Worm (Caenorhabditis elegans) whole organism, L4 larva: Measurements from ENCODE around the gene Y40B10A.5.

Experiments used
- F26F4.8 ChIP-seq: fragments of 200-800 bp; sonication (Bioruptor generic); conservative IDR thresholded peaks from 2 replicates; pipeline ENCODE4 v1.3.6; 2022; ENCODE audit warnings: missing genetic modification characterization, missing compliant biosample characterization
- F44E2.7 ChIP-seq: fragments of 200-800 bp; sonication (Bioruptor generic); IDR thresholded peaks from 2 replicates; pipeline ENCODE4 v2.1.2; 2022; ENCODE audit warnings: missing genetic modification characterization, missing compliant biosample characterization
- Y48G9A.11 ChIP-seq: fragments of 200-800 bp; sonication (Bioruptor generic); IDR thresholded peaks from 2 replicates; pipeline ENCODE4 v1.3.6; 2022; ENCODE audit warnings: missing genetic modification reagents, missing genetic modification characterization, missing compliant biosample characterization
- ZK546.5 ChIP-seq, 2 experiments: sonication (generic microtip); optimal IDR thresholded peaks; 2 replicates each; lab custom pipeline; 2017; ENCODE audit warnings: missing biosample characterization in 2 of 2, missing genetic modification characterization in 2 of 2
- aha-1 ChIP-seq: fragments of 150-350 bp; peaks from one replicate; lab custom pipeline; 2014; ENCODE audit warnings: missing biosample characterization, missing genetic modification characterization
- attf-4 ChIP-seq: sonication (generic microtip); optimal IDR thresholded peaks from 3 replicates; lab custom pipeline; 2017; ENCODE audit warnings: missing biosample characterization, missing genetic modification characterization
- ceh-28 ChIP-seq: fragments of 150-350 bp; optimal IDR thresholded peaks from 2 replicates; lab custom pipeline; 2014; ENCODE audit warnings: missing biosample characterization, missing genetic modification reagents, missing genetic modification characterization
- ceh-32 ChIP-seq: sonication (generic microtip); optimal IDR thresholded peaks from 2 replicates; lab custom pipeline; 2016; ENCODE audit warnings: mild to moderate bottlenecking, missing genetic modification characterization, missing compliant biosample characterization; ENCODE audit not compliant: poor library complexity
- ceh-62 ChIP-seq: sonication (generic microtip); optimal IDR thresholded peaks from 2 replicates; lab custom pipeline; 2017; ENCODE audit warnings: missing biosample characterization, missing genetic modification characterization
- cey-2 ChIP-seq: sonication (generic microtip); optimal IDR thresholded peaks from 3 replicates; lab custom pipeline; 2017; ENCODE audit warnings: missing genetic modification characterization, mild to moderate bottlenecking, missing compliant biosample characterization, antibody characterized with exemption, borderline replicate concordance; ENCODE audit not compliant: insufficient read depth
- ctbp-1 ChIP-seq: fragments of 200-800 bp; sonication (Bioruptor generic); IDR thresholded peaks from 2 replicates; pipeline ENCODE4 v1.3.6; 2022; ENCODE audit warnings: missing genetic modification reagents, missing genetic modification characterization, missing compliant biosample characterization
- dpl-1 ChIP-seq: fragments of 150-350 bp; optimal IDR thresholded peaks from 2 replicates; lab custom pipeline; 2014; ENCODE audit warnings: missing biosample characterization, missing genetic modification reagents, missing genetic modification characterization
- duxl-1 ChIP-seq: sonication (generic microtip); optimal IDR thresholded peaks from 2 replicates; lab custom pipeline; 2016; ENCODE audit warnings: mild to moderate bottlenecking, missing genetic modification characterization, moderate library complexity, missing compliant biosample characterization; ENCODE audit not compliant: poor library complexity
- dve-1 ChIP-seq: sonication (generic microtip); optimal IDR thresholded peaks from 2 replicates; lab custom pipeline; 2017; ENCODE audit warnings: antibody characterized with exemption, mild to moderate bottlenecking, missing genetic modification characterization, missing compliant biosample characterization; ENCODE audit not compliant: insufficient read depth
- egl-43 ChIP-seq: fragments of 200-800 bp; sonication (Bioruptor generic); IDR thresholded peaks from 2 replicates; pipeline ENCODE4 v1.3.6; 2022; ENCODE audit warnings: missing genetic modification reagents, missing genetic modification characterization, missing compliant biosample characterization
- fos-1 ChIP-seq: fragments of 150-350 bp; optimal IDR thresholded peaks from 2 replicates; lab custom pipeline; 2014; ENCODE audit warnings: missing biosample characterization, missing genetic modification characterization
- lin-1 ChIP-seq: fragments of 200-800 bp; sonication (Bioruptor generic); IDR thresholded peaks from 2 replicates; pipeline ENCODE4 v1.3.6; 2022; ENCODE audit warnings: missing genetic modification reagents, missing genetic modification characterization, missing compliant biosample characterization
- lin-38 ChIP-seq: fragments of 200-800 bp; sonication (Bioruptor generic); IDR thresholded peaks from 2 replicates; pipeline ENCODE4 v1.3.6; 2022; ENCODE audit warnings: missing genetic modification reagents, missing genetic modification characterization, missing compliant biosample characterization
- lin-39 ChIP-seq: fragments of 150-350 bp; optimal IDR thresholded peaks from 2 replicates; lab custom pipeline; 2014; ENCODE audit warnings: missing biosample characterization, missing genetic modification reagents, missing genetic modification characterization
- madf-5 ChIP-seq, 2 experiments: fragments of 200-800 bp; sonication (Bioruptor generic); IDR thresholded peaks; 2 replicates each; pipeline ENCODE4 v1.3.6; 2022; ENCODE audit warnings: missing compliant biosample characterization in 2 of 2, missing genetic modification characterization in 2 of 2
- mep-1 ChIP-seq: fragments of 150-350 bp; sonication (generic microtip); optimal IDR thresholded peaks from 3 replicates; lab custom pipeline; 2014; ENCODE audit warnings: missing biosample characterization, missing genetic modification characterization
- mxl-2 ChIP-seq: fragments of 200-800 bp; sonication (Bioruptor generic); conservative IDR thresholded peaks from 2 replicates; pipeline ENCODE4 v1.3.6; 2022; ENCODE audit warnings: missing genetic modification reagents, missing genetic modification characterization, missing compliant biosample characterization
- nhr-102 ChIP-seq: sonication (generic microtip); optimal IDR thresholded peaks from 2 replicates; lab custom pipeline; 2016; ENCODE audit warnings: mild to moderate bottlenecking, missing genetic modification characterization, moderate library complexity, missing compliant biosample characterization
- nhr-111 ChIP-seq: fragments of 200-800 bp; sonication (Bioruptor generic); optimal IDR thresholded peaks from 2 replicates; lab custom pipeline; 2018; ENCODE audit warnings: mild to moderate bottlenecking, missing genetic modification characterization, missing compliant biosample characterization
- nhr-28 ChIP-seq: fragments of 150-350 bp; optimal IDR thresholded peaks from 2 replicates; lab custom pipeline; 2014; ENCODE audit warnings: missing biosample characterization, missing genetic modification characterization
- nhr-42 ChIP-seq: fragments of 200-800 bp; sonication (Bioruptor generic); IDR thresholded peaks from 2 replicates; pipeline ENCODE4 v1.3.6; 2022; ENCODE audit warnings: missing genetic modification characterization, missing compliant biosample characterization
- nhr-48 ChIP-seq: sonication (generic microtip); optimal IDR thresholded peaks from 2 replicates; lab custom pipeline; 2016; ENCODE audit warnings: mild to moderate bottlenecking, missing genetic modification characterization, missing compliant biosample characterization
- nhr-76 ChIP-seq: fragments of 150-350 bp; optimal IDR thresholded peaks from 2 replicates; lab custom pipeline; 2014; ENCODE audit warnings: missing biosample characterization, missing genetic modification characterization
- pha-4 ChIP-seq, 2 experiments: fragments of 150-350 bp in 1 of 2; fragments of 200-800 bp in 1 of 2; sonication (Bioruptor generic) in 1 of 2; IDR thresholded peaks in 1 of 2; optimal IDR thresholded peaks in 1 of 2; 2 replicates each; pipeline versions ENCODE4 v1.3.6 to Lab custom; 2014 to 2022; ENCODE audit warnings: missing genetic modification characterization in 2 of 2, missing genetic modification reagents in 2 of 2, missing biosample characterization in 1 of 2, missing compliant biosample characterization in 1 of 2
- pqm-1 ChIP-seq: sonication (generic microtip); optimal IDR thresholded peaks from 2 replicates; lab custom pipeline; 2017; ENCODE audit warnings: missing biosample characterization, missing genetic modification characterization
- rbr-2 ChIP-seq: sonication (generic microtip); optimal IDR thresholded peaks from 2 replicates; lab custom pipeline; 2016; ENCODE audit warnings: missing genotype, missing genetic modification characterization, missing compliant biosample characterization
- set-16 ChIP-seq: fragments of 200-800 bp; sonication (Bioruptor generic); IDR thresholded peaks from 2 replicates; pipeline ENCODE4 v1.3.6; 2022; ENCODE audit warnings: missing genetic modification reagents, missing genetic modification characterization, missing compliant biosample characterization
- spr-1 ChIP-seq: sonication (generic microtip); optimal IDR thresholded peaks from 2 replicates; lab custom pipeline; 2016; ENCODE audit warnings: mild to moderate bottlenecking, missing genetic modification characterization, missing compliant biosample characterization
- tag-97 ChIP-seq: fragments of 200-800 bp; sonication (Bioruptor generic); IDR thresholded peaks from 2 replicates; pipeline ENCODE4 v1.3.6; 2022; ENCODE audit warnings: missing genetic modification characterization, missing compliant biosample characterization
- tra-1 ChIP-seq: fragments of 200-800 bp; sonication (Bioruptor generic); IDR thresholded peaks from 2 replicates; pipeline ENCODE4 v1.3.6; 2022; ENCODE audit warnings: missing genetic modification reagents, missing genetic modification characterization, missing compliant biosample characterization
- unc-62 ChIP-seq, 3 experiments: fragments of 150-350 bp in 1 of 3; sonication (generic microtip); optimal IDR thresholded peaks in 2 of 3; peaks in 1 of 3; 1 replicate in 1 of 3; 2 replicates in 2 of 3; lab custom pipeline; 2014 to 2017; ENCODE audit warnings: missing biosample characterization in 3 of 3, missing genetic modification characterization in 3 of 3, missing genetic modification reagents in 3 of 3, missing genotype in 1 of 3
- vab-7 ChIP-seq: fragments of 200-800 bp; sonication (Bioruptor generic); IDR thresholded peaks from 2 replicates; pipeline ENCODE4 v1.3.6; 2022; ENCODE audit warnings: missing genetic modification reagents, missing genetic modification characterization, missing compliant biosample characterization
- ztf-7 ChIP-seq: fragments of 150-350 bp; optimal IDR thresholded peaks from 2 replicates; lab custom pipeline; 2014; ENCODE audit warnings: missing biosample characterization, missing genetic modification characterization

Y40B10A.5 gene

ce11 chrV:2045956-2046355 is at the start of gene Y40B10A.5:
TSS of gene Y40B10A.5 (minus strand) at chrV:2046056.
- TF ChIP-seq cey-2 (tag; lab: Kevin White, UChicago) (no peak), fos-1 (tag; lab: Kevin White, UChicago) (no peak), F44E2.7 (GFP tag; lab: Robert Waterston, UW) (no peak), rbr-2 (tag; lab: Kevin White, UChicago) (no peak), unc-62 (GFP tag; optimal IDR thresholded peaks at IDR 0.05 in 1 of 2; lab: Kevin White, UChicago) (no peak), unc-62 (tag; optimal IDR thresholded peaks at IDR 0.05; lab: Kevin White, UChicago) (no peak), attf-4 (tag; lab: Kevin White, UChicago) (no peak)
- TF ChIP-seq, all 104 proteins: peak for 0

ce11 chrV:2095204-2095603 is 49.3 kb upstream of the Y40B10A.5 start, which contains the start of gene F36F12.2:
TSS of gene F36F12.2 (minus strand) at chrV:2095304.
- TF ChIP-seq dpl-1 (GFP tag; lab: Kevin White, UChicago) = no peak
- no peak for TF ChIP-seq tag-97
- no peak for TF ChIP-seq pqm-1 (tag; lab: Kevin White, UChicago)
- no peak for TF ChIP-seq nhr-76 (tag; lab: Kevin White, UChicago)
- no peak for TF ChIP-seq spr-1 (tag; lab: Kevin White, UChicago)
- TF ChIP-seq lin-1 = no peak
- TF ChIP-seq tra-1 (GFP tag; lab: Robert Waterston, UW) = no peak
- no peak for TF ChIP-seq dve-1
- TF ChIP-seq nhr-48 (tag; lab: Kevin White, UChicago) = no peak
- no peak for TF ChIP-seq pha-4 (GFP tag; IDR thresholded peaks at IDR 0.05; lab: Robert Waterston, UW)
- TF ChIP-seq pha-4 (tag; optimal IDR thresholded peaks at IDR 0.05; lab: Kevin White, UChicago) = no peak

DNA sequence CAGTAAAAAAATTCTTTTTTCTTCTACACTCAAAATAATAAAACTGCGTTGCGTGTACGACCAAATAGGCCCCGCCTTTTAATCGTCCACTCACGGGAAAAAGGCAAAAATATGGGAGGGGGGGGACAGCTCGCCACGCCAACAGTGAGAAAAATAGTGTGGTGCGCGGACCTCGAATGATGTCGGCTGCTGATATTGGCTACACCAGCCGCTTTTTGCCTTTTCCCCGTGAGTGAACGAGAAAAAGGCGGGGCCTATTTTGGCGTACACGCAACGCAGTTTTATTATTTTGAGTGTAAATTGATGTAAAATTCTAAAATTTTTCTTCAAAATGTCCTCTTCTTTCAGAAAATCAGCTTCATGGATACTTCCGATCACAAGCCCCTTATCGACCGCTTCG is 44.5 kb upstream of the Y40B10A.5 start, which contains the start of gene ztf-28:
Gene ztf-28 (plus strand): TSS at position 349 of the 400 bp plus-strand sequence.
- TF ChIP-seq Y48G9A.11 (peak; percentile 48; the same call in 1 of the 2 replicates), aha-1 (peak; percentile 69), lin-38 (GFP tag; lab: Robert Waterston, UW) (0 out of 2 replicates have a peak, but pooled peaks have one; percentile 8)
- TF ChIP-seq, all 104 proteins: peak for 3; not testable (repeated sequence) for 101

DNA sequence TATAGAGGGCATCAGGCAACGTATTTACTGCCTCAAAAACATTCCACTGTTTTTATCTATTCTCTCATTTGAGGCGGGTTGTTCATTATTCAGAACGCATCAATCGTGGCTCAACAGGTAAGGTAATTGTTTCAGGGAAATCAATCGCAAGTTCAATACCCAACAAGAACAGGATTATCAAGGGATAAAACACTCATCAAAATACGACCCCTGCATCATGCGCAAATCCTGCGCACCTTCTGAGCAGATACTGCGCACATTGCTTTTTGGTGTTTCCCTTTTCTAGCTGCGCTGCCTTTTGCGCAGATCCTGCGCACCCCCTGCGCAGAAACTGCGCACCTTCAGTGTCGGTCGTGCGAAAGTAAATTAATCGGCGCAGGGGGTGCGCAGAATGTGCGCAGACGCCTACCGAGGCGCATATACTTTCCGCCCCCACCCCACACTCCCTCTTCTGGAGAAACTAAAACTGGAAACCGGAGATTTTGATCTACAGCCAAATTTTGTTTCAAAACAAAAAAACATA is 40.0 kb upstream of the Y40B10A.5 start, which contains the start of gene F36F12.3:
Gene F36F12.3 (plus strand): TSS at position 51 of the 523 bp plus-strand sequence.
- peak; percentile 65; the same call in 1 of the 2 replicates for TF ChIP-seq egl-43 (GFP tag; lab: Robert Waterston, UW)
- TF ChIP-seq set-16 (GFP tag; lab: Robert Waterston, UW) = peak; percentile 78
- 0 out of 2 replicates have a peak, but pooled peaks have one; percentile 33 for TF ChIP-seq F44E2.7 (GFP tag; lab: Robert Waterston, UW)
- TF ChIP-seq, all 104 proteins: peak for 3; not testable (repeated sequence) for 101

DNA sequence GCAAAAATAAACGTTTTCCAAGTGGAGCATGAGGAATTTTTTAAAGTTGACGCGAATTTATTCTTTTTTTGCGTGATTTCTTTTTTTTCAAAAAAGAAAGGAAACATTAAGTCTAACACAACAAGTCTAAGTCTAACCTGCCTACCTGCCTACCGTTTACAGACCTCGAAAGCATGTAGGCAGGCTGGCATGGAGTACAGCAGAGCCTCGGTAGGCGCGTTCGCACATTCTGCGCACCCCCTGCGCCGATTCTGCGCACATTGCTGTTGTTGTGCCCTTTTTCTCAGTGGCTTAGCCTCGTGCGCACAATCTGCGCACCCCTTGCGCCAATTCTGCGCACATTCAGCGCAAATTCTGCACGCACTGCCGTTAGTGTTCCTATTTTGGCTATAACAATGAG is 38.0 kb upstream of the Y40B10A.5 start:
- no peak for TF ChIP-seq ctbp-1 (GFP tag; lab: Robert Waterston, UW)
- TF ChIP-seq set-16 (GFP tag; lab: Robert Waterston, UW) = peak; percentile 48; the same call in 1 of the 2 replicates
- no peak for TF ChIP-seq spr-1 (tag; lab: Kevin White, UChicago)
- TF ChIP-seq nhr-102 = no peak
- no peak for TF ChIP-seq vab-7 (GFP tag; lab: Robert Waterston, UW)
- TF ChIP-seq nhr-28 (tag; lab: Kevin White, UChicago) = no peak
- peak; percentile 93 for TF ChIP-seq aha-1
- no peak for TF ChIP-seq F44E2.7 (GFP tag; lab: Robert Waterston, UW)
- TF ChIP-seq nhr-42 = no peak

DNA sequence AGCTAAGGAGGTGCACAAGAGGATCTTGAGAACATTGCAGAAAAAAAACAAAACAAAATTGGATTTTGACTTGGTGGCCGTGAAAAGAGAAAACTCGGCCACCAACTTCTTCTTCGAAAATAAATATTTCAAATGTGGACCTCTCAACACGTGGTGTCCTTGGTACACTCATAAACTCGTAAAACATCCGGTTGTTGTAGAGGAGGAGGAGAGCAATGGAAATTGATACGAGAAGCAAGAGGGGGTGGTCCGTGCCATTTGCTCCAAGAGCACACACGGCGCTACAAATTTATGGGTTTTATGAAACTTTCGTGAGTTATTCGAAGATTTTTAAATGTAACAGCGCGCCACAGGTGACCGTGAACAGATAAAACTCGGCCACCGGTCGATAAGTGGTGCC is 36.0 kb upstream of the Y40B10A.5 start:
- TF ChIP-seq duxl-1 = no peak
- TF ChIP-seq vab-7 (GFP tag; lab: Robert Waterston, UW) = no peak
- no peak for TF ChIP-seq mxl-2
- TF ChIP-seq mep-1 (tag; lab: Kevin White, UChicago) = no peak
- no peak for TF ChIP-seq ceh-62 (tag; lab: Kevin White, UChicago)
- no peak for TF ChIP-seq ceh-32 (tag; lab: Kevin White, UChicago)
- TF ChIP-seq ztf-7 (tag; lab: Kevin White, UChicago) = no peak
- no peak for TF ChIP-seq lin-39 (tag; lab: Kevin White, UChicago)
- no peak for TF ChIP-seq ceh-28 (tag; lab: Kevin White, UChicago)
- TF ChIP-seq ZK546.5 (tag; optimal IDR thresholded peaks at IDR 0.05; lab: Kevin White, UChicago) = no peak
- TF ChIP-seq madf-5 (GFP tag; IDR thresholded peaks at IDR 0.05; lab: Robert Waterston, UW) = no peak
- no peak for TF ChIP-seq F26F4.8 (GFP tag; lab: Robert Waterston, UW)
- TF ChIP-seq nhr-111 (GFP tag; lab: Kevin White, UChicago) = no peak
